Worm (Caenorhabditis elegans): ENCODE data around the gene eat-4.

DNA sequence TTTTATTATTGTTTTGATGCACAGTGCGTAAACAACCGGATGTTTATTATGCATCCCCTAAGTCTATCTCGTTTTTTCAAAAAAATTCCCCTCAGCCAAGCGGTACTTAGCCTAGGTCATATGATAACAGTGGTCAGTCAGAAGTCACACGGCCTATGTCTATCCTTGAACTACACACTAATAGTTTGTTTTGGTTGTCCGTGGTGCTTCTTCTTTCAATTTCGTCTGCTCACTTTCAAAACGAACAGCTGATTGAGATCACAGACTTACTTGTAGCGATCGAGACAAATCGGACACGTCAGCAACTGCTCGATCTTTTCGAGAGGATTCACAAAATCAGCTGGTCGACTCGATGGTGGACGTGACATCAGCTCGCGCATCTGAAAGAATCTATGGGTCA, 16.3 kb downstream of the eat-4 start:
- TF ChIP-seq pes-1 (GFP tag; IDR thresholded peaks at IDR 0.05) (no peak), ama-1 (optimal IDR thresholded peaks at IDR 0.05) (no peak), tra-4 (tag; optimal IDR thresholded peaks at IDR 0.05) (no peak), F13C5.2 (tag; optimal IDR thresholded peaks at IDR 0.05) (no peak), aly-1 (tag; optimal IDR thresholded peaks at IDR 0.05) (no peak), flt-1 (GFP tag; IDR thresholded peaks at IDR 0.05) (no peak), tbx-37 (GFP tag; conservative IDR thresholded peaks at IDR 0.05) (no peak), scrt-1 (GFP tag; IDR thresholded peaks at IDR 0.05) (no peak), hmg-4 (GFP tag; optimal IDR thresholded peaks at IDR 0.05) (no peak), hnd-1 (tag; optimal IDR thresholded peaks at IDR 0.05) (no peak), ceh-36 (tag; optimal IDR thresholded peaks at IDR 0.05) (no peak), sea-1 (GFP tag; conservative IDR thresholded peaks at IDR 0.05) (no peak), hmbx-1 (tag; optimal IDR thresholded peaks at IDR 0.05) (no peak), B0310.2 (tag; optimal IDR thresholded peaks at IDR 0.05) (no peak)

Data from whole organism, early embryonic.